Worm (Caenorhabditis elegans) whole organism, mixed stage, embryonic: ENCODE measurements around the gene srx-43.

ENCODE experiments used
- bed-3 ChIP-seq: fragments of 200-800 bp; sonication (Bioruptor generic); optimal IDR thresholded peaks from 3 replicates; lab custom pipeline; 2018; ENCODE audit warnings: mild to moderate bottlenecking, missing genetic modification characterization, moderate library complexity, missing compliant biosample characterization
- ceh-43 ChIP-seq: fragments of 200-800 bp; sonication (Bioruptor generic); optimal IDR thresholded peaks from 2 replicates; lab custom pipeline; 2018; ENCODE audit warnings: mild to moderate bottlenecking, missing genetic modification characterization, moderate library complexity, missing compliant biosample characterization
- ces-1 ChIP-seq: fragments of 150-350 bp; optimal IDR thresholded peaks from 2 replicates; lab custom pipeline; 2014; ENCODE audit warnings: missing biosample characterization, missing genetic modification reagents, missing genetic modification characterization
- cnd-1 ChIP-seq: fragments of 200-800 bp; sonication (Bioruptor generic); optimal IDR thresholded peaks from 2 replicates; lab custom pipeline; 2018; ENCODE audit warnings: mild to moderate bottlenecking, missing genetic modification characterization, missing compliant biosample characterization
- hlh-1 ChIP-seq: fragments of 150-350 bp; optimal IDR thresholded peaks from 2 replicates; lab custom pipeline; 2014; ENCODE audit warnings: missing biosample characterization, missing genetic modification reagents, missing genetic modification characterization
- lin-13 ChIP-seq: fragments of 150-350 bp; optimal IDR thresholded peaks from 2 replicates; lab custom pipeline; 2014; ENCODE audit warnings: missing biosample characterization, missing genetic modification characterization
- mab-5 ChIP-seq: fragments of 150-350 bp; optimal IDR thresholded peaks from 2 replicates; lab custom pipeline; 2014; ENCODE audit warnings: missing biosample characterization, missing genetic modification characterization
- nhr-12 ChIP-seq: fragments of 150-350 bp; optimal IDR thresholded peaks from 2 replicates; lab custom pipeline; 2014; ENCODE audit warnings: missing biosample characterization, missing genetic modification characterization
- pha-4 ChIP-seq: fragments of 150-350 bp; optimal IDR thresholded peaks from 2 replicates; lab custom pipeline; 2018; ENCODE audit warnings: missing biosample characterization, missing genetic modification reagents, missing genetic modification characterization
- snpc-4 ChIP-seq: fragments of 150-350 bp; optimal IDR thresholded peaks from 2 replicates; lab custom pipeline; 2014; ENCODE audit warnings: missing biosample characterization, missing genetic modification characterization
- unc-39 ChIP-seq: fragments of 150-350 bp; optimal IDR thresholded peaks from 2 replicates; lab custom pipeline; 2014; ENCODE audit warnings: missing biosample characterization, missing genetic modification characterization
- unc-62 ChIP-seq: fragments of 150-350 bp; optimal IDR thresholded peaks from 2 replicates; lab custom pipeline; 2014; ENCODE audit warnings: missing biosample characterization, missing genetic modification reagents, missing genetic modification characterization
- ztf-11 ChIP-seq: fragments of 150-350 bp; optimal IDR thresholded peaks from 2 replicates; lab custom pipeline; 2014; ENCODE audit warnings: missing biosample characterization, missing genetic modification characterization

DNA sequence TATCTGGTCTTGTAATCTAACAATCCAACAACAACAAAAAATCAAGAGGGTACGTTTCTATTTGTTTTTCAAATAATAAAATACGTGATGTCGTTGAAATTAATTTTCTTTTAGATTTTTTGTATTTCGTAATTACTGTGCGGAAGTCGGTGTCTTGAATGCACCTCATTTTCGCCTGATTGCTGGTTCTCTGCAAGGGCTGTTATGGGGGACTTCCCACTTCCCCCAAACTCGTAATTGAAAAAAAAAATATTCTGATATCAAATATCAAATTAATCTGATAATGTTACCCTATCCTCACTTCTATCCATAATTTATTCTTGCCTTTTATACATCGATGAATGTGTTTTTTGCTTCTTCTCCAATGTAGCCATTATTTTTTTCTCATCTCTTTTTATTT lies 29.7 kb upstream of the srx-43 start, which contains the start of gene F36G9.15:
- TF ChIP-seq snpc-4 (tag; lab: Kevin White, UChicago) (no peak), lin-13 (tag; lab: Kevin White, UChicago) (no peak), unc-62 (GFP tag; lab: Kevin White, UChicago) (no peak), cnd-1 (tag; lab: Kevin White, UChicago) (no peak), nhr-12 (tag; lab: Kevin White, UChicago) (no peak), ceh-43 (GFP tag; lab: Kevin White, UChicago) (no peak), hlh-1 (tag; lab: Kevin White, UChicago) (no peak), unc-39 (tag; lab: Kevin White, UChicago) (no peak), ztf-11 (tag; lab: Kevin White, UChicago) (no peak), mab-5 (no peak), ces-1 (GFP tag; lab: Kevin White, UChicago) (no peak), bed-3 (GFP tag; lab: Kevin White, UChicago) (no peak), pha-4 (tag; lab: Kevin White, UChicago) (no peak)
